Worm (Caenorhabditis elegans) whole organism, mixed stage, embryonic: Measurements from ENCODE around the gene Y43F8B.22.

Source experiments
- ces-1 ChIP-seq: fragments of 150-350 bp; optimal IDR thresholded peaks from 2 replicates; lab custom pipeline; 2014; ENCODE audit warnings: missing biosample characterization, missing genetic modification reagents, missing genetic modification characterization
- elt-1 ChIP-seq: sonication (generic microtip); optimal IDR thresholded peaks from 2 replicates; lab custom pipeline; 2017; ENCODE audit warnings: missing genetic modification characterization, mild to moderate bottlenecking, missing compliant biosample characterization, antibody characterized with exemption, moderate library complexity, borderline replicate concordance; ENCODE audit not compliant: insufficient read depth
- elt-3 ChIP-seq: fragments of 150-350 bp; optimal IDR thresholded peaks from 2 replicates; lab custom pipeline; 2014; ENCODE audit warnings: missing biosample characterization, missing genetic modification characterization
- hlh-1 ChIP-seq: fragments of 150-350 bp; optimal IDR thresholded peaks from 2 replicates; lab custom pipeline; 2014; ENCODE audit warnings: missing biosample characterization, missing genetic modification reagents, missing genetic modification characterization
- lin-13 ChIP-seq: fragments of 150-350 bp; optimal IDR thresholded peaks from 2 replicates; lab custom pipeline; 2014; ENCODE audit warnings: missing biosample characterization, missing genetic modification characterization
- nhr-12 ChIP-seq: fragments of 150-350 bp; optimal IDR thresholded peaks from 2 replicates; lab custom pipeline; 2014; ENCODE audit warnings: missing biosample characterization, missing genetic modification characterization
- nhr-76 ChIP-seq: sonication (generic microtip); optimal IDR thresholded peaks from 2 replicates; lab custom pipeline; 2017; ENCODE audit warnings: missing biosample characterization, missing genetic modification characterization
- pha-4 ChIP-seq: fragments of 150-350 bp; optimal IDR thresholded peaks from 2 replicates; lab custom pipeline; 2018; ENCODE audit warnings: missing biosample characterization, missing genetic modification reagents, missing genetic modification characterization
- snpc-4 ChIP-seq: fragments of 150-350 bp; optimal IDR thresholded peaks from 2 replicates; lab custom pipeline; 2014; ENCODE audit warnings: missing biosample characterization, missing genetic modification characterization
- sptf-1 ChIP-seq: sonication (generic microtip); optimal IDR thresholded peaks from 2 replicates; lab custom pipeline; 2017; ENCODE audit warnings: mild to moderate bottlenecking, missing genetic modification characterization, moderate library complexity, missing compliant biosample characterization
- unc-39 ChIP-seq: fragments of 150-350 bp; optimal IDR thresholded peaks from 2 replicates; lab custom pipeline; 2014; ENCODE audit warnings: missing biosample characterization, missing genetic modification characterization
- unc-62 ChIP-seq: fragments of 150-350 bp; optimal IDR thresholded peaks from 2 replicates; lab custom pipeline; 2014; ENCODE audit warnings: missing biosample characterization, missing genetic modification reagents, missing genetic modification characterization
- ztf-11 ChIP-seq: fragments of 150-350 bp; optimal IDR thresholded peaks from 2 replicates; lab custom pipeline; 2014; ENCODE audit warnings: missing biosample characterization, missing genetic modification characterization

- no peak for TF ChIP-seq unc-62 (GFP tag; lab: Kevin White, UChicago)
- no peak for TF ChIP-seq nhr-12
- no peak for TF ChIP-seq ces-1 (GFP tag; lab: Kevin White, UChicago)
- TF ChIP-seq lin-13, result no peak
- no peak for TF ChIP-seq elt-3 (tag; lab: Kevin White, UChicago)
- no peak for TF ChIP-seq elt-1 (tag; lab: Kevin White, UChicago)
- TF ChIP-seq nhr-76 (tag; lab: Kevin White, UChicago), result no peak
- TF ChIP-seq hlh-1 (tag; lab: Kevin White, UChicago), result no peak
- TF ChIP-seq pha-4 (tag; lab: Kevin White, UChicago), result no peak
- no peak for TF ChIP-seq sptf-1 (tag; lab: Kevin White, UChicago)
- no peak for TF ChIP-seq unc-39 (tag; lab: Kevin White, UChicago)
- TF ChIP-seq snpc-4 (tag; lab: Kevin White, UChicago), result no peak
- no peak for TF ChIP-seq ztf-11 (tag; lab: Kevin White, UChicago)
Measured at ce11 chrV:19502579-19503151, 20.0 kb downstream of the Y43F8B.22 start, which contains the start of gene Y43F8B.3.
